Worm (Caenorhabditis elegans) whole organism, L4/young adult: Measurements from ENCODE around the gene H01G02.4.

Experiments used
- W03F9.2 ChIP-seq: fragments of 150-350 bp; optimal IDR thresholded peaks from 2 replicates; lab custom pipeline; 2014; ENCODE audit warnings: missing biosample characterization, missing genetic modification characterization
- dao-5 ChIP-seq: sonication (generic microtip); optimal IDR thresholded peaks from 2 replicates; lab custom pipeline; 2016; ENCODE audit warnings: missing genotype, missing genetic modification characterization, moderate library complexity, missing compliant biosample characterization
- him-1 ChIP-seq: sonication (generic microtip); optimal IDR thresholded peaks from 2 replicates; lab custom pipeline; 2016; ENCODE audit warnings: missing genotype, missing genetic modification reagents, missing genetic modification characterization, missing compliant biosample characterization

- no peak for TF ChIP-seq dao-5 (tag; lab: Kevin White, UChicago)
- no peak for TF ChIP-seq him-1 (tag; lab: Kevin White, UChicago)
- no peak for TF ChIP-seq W03F9.2 (tag; lab: Kevin White, UChicago)
These were observed 48.9 kb upstream of the H01G02.4 start, which contains the start of gene F38H4.5 for ce11 chrIV:11851882-11852281.
